Worm (Caenorhabditis elegans) whole organism, late embryonic: ENCODE results near the gene clec-246.

ENCODE experiments used
- K09A11.1 ChIP-seq: sonication (generic microtip); optimal IDR thresholded peaks from 2 replicates; lab custom pipeline; 2017; ENCODE audit warnings: antibody characterized with exemption, mild to moderate bottlenecking, missing genetic modification characterization, missing compliant biosample characterization; ENCODE audit not compliant: insufficient read depth
- ahr-1 ChIP-seq: sonication (generic microtip); optimal IDR thresholded peaks from 2 replicates; lab custom pipeline; 2016; ENCODE audit warnings: missing genetic modification characterization, missing compliant biosample characterization
- ceh-14 ChIP-seq: sonication (generic microtip); optimal IDR thresholded peaks from 2 replicates; lab custom pipeline; 2016; ENCODE audit warnings: missing genotype, missing genetic modification characterization, missing compliant biosample characterization
- ceh-19 ChIP-seq: fragments of 200-800 bp; sonication (Bioruptor generic); optimal IDR thresholded peaks from 2 replicates; lab custom pipeline; 2018; ENCODE audit warnings: mild to moderate bottlenecking, missing genetic modification characterization, missing compliant biosample characterization
- ceh-22 ChIP-seq: sonication (generic microtip); optimal IDR thresholded peaks from 2 replicates; lab custom pipeline; 2017; ENCODE audit warnings: missing biosample characterization, missing genetic modification characterization
- ceh-34 ChIP-seq: sonication (generic microtip); optimal IDR thresholded peaks from 2 replicates; lab custom pipeline; 2016; ENCODE audit warnings: mild to moderate bottlenecking, missing genetic modification characterization, missing compliant biosample characterization
- ceh-45 ChIP-seq: fragments of 200-800 bp; sonication (Bioruptor generic); IDR thresholded peaks from 2 replicates; pipeline ENCODE4 v1.3.6; 2022; ENCODE audit warnings: missing genetic modification reagents, missing genetic modification characterization, missing compliant biosample characterization
- ceh-6 ChIP-seq: fragments of 200-800 bp; sonication (Bioruptor generic); optimal IDR thresholded peaks from 2 replicates; lab custom pipeline; 2018; ENCODE audit warnings: mild to moderate bottlenecking, missing genetic modification characterization, missing compliant biosample characterization
- dve-1 ChIP-seq: sonication (generic microtip); optimal IDR thresholded peaks from 2 replicates; lab custom pipeline; 2017; ENCODE audit warnings: antibody characterized with exemption, mild to moderate bottlenecking, missing genetic modification characterization, missing compliant biosample characterization
- elt-4 ChIP-seq: sonication (generic microtip); optimal IDR thresholded peaks from 2 replicates; lab custom pipeline; 2016; ENCODE audit warnings: missing genetic modification characterization, missing compliant biosample characterization
- ets-4 ChIP-seq: sonication (generic microtip); optimal IDR thresholded peaks from 2 replicates; lab custom pipeline; 2016; ENCODE audit warnings: missing genetic modification characterization, missing compliant biosample characterization
- fax-1 ChIP-seq: sonication (generic microtip); optimal IDR thresholded peaks from 2 replicates; lab custom pipeline; 2016; ENCODE audit warnings: missing genotype, missing genetic modification characterization, missing compliant biosample characterization
- fkh-6 ChIP-seq: sonication (generic microtip); optimal IDR thresholded peaks from 2 replicates; lab custom pipeline; 2016; ENCODE audit warnings: missing genetic modification characterization, missing compliant biosample characterization
- gmeb-2 ChIP-seq: sonication (generic microtip); optimal IDR thresholded peaks from 2 replicates; lab custom pipeline; 2016; ENCODE audit warnings: missing genetic modification characterization, inconsistent platforms, missing compliant biosample characterization
- hlh-13 ChIP-seq: fragments of 200-800 bp; sonication (Bioruptor generic); optimal IDR thresholded peaks from 2 replicates; lab custom pipeline; 2018; ENCODE audit warnings: mild to moderate bottlenecking, missing genetic modification characterization, missing compliant biosample characterization
- hlh-15 ChIP-seq: sonication (generic microtip); optimal IDR thresholded peaks from 2 replicates; lab custom pipeline; 2016; ENCODE audit warnings: missing genetic modification characterization, missing compliant biosample characterization
- hlh-30 ChIP-seq: sonication (generic microtip); optimal IDR thresholded peaks from 2 replicates; lab custom pipeline; 2017; ENCODE audit warnings: antibody characterized with exemption, missing genetic modification characterization, missing compliant biosample characterization; ENCODE audit not compliant: insufficient read depth
- hlh-6 ChIP-seq: sonication (generic microtip); optimal IDR thresholded peaks from 2 replicates; lab custom pipeline; 2016; ENCODE audit warnings: missing genotype, missing genetic modification characterization, missing compliant biosample characterization
- lim-6 ChIP-seq: sonication (generic microtip); optimal IDR thresholded peaks from 2 replicates; lab custom pipeline; 2016; ENCODE audit warnings: missing genetic modification characterization, missing compliant biosample characterization
- madf-2 ChIP-seq: sonication (generic microtip); optimal IDR thresholded peaks from 2 replicates; lab custom pipeline; 2017; ENCODE audit warnings: missing genetic modification characterization, missing compliant biosample characterization
- npax-4 ChIP-seq: sonication (generic microtip); optimal IDR thresholded peaks from 2 replicates; lab custom pipeline; 2016; ENCODE audit warnings: missing genetic modification characterization, missing compliant biosample characterization
- odd-2 ChIP-seq: sonication (generic microtip); optimal IDR thresholded peaks from 2 replicates; lab custom pipeline; 2017; ENCODE audit warnings: antibody characterized with exemption, mild to moderate bottlenecking, missing genetic modification characterization, missing compliant biosample characterization
- pag-3 ChIP-seq: sonication (generic microtip); optimal IDR thresholded peaks from 2 replicates; lab custom pipeline; 2016; ENCODE audit warnings: missing compliant biosample characterization, missing genetic modification characterization, borderline replicate concordance
- sdc-2 ChIP-seq: sonication (generic microtip); optimal IDR thresholded peaks from 2 replicates; lab custom pipeline; 2016; ENCODE audit warnings: missing genotype, missing genetic modification characterization, missing compliant biosample characterization
- syd-9 ChIP-seq: sonication (generic microtip); optimal IDR thresholded peaks from 2 replicates; lab custom pipeline; 2016; ENCODE audit warnings: mild to moderate bottlenecking, missing genetic modification characterization, moderate library complexity, missing compliant biosample characterization
- tbx-7 ChIP-seq: sonication (generic microtip); optimal IDR thresholded peaks from 2 replicates; lab custom pipeline; 2016; ENCODE audit warnings: missing genotype, missing genetic modification characterization, missing compliant biosample characterization
- ttx-3 ChIP-seq: sonication (generic microtip); optimal IDR thresholded peaks from 2 replicates; lab custom pipeline; 2016; ENCODE audit warnings: missing genetic modification reagents, missing genetic modification characterization, missing compliant biosample characterization
- unc-3 ChIP-seq, 2 experiments: fragments of 200-800 bp in 1 of 2; sonication (Bioruptor generic) in 1 of 2; sonication (generic microtip) in 1 of 2; conservative IDR thresholded peaks in 1 of 2; optimal IDR thresholded peaks in 1 of 2; 2 replicates each; pipeline versions ENCODE4 v1.3.6 to Lab custom; 2016 to 2022; ENCODE audit warnings: missing compliant biosample characterization in 2 of 2, missing genetic modification characterization in 2 of 2, missing genetic modification reagents in 1 of 2
- unc-55 ChIP-seq: sonication (generic microtip); optimal IDR thresholded peaks from 2 replicates; lab custom pipeline; 2017; ENCODE audit warnings: missing biosample characterization, missing genetic modification reagents, missing genetic modification characterization
- ztf-16 ChIP-seq: sonication (generic microtip); optimal IDR thresholded peaks from 2 replicates; lab custom pipeline; 2017; ENCODE audit warnings: missing genetic modification characterization, missing compliant biosample characterization

clec-246 gene

ce11 chrV:18163434-18163833 is 25.8 kb upstream of the clec-246 start:
- no peak for TF ChIP-seq syd-9 (tag; lab: Kevin White, UChicago)
- TF ChIP-seq hlh-6 (tag; lab: Kevin White, UChicago): no peak
- no peak for TF ChIP-seq fkh-6
- TF ChIP-seq hlh-13 (GFP tag; lab: Kevin White, UChicago): no peak
- TF ChIP-seq hlh-15: no peak
- TF ChIP-seq fax-1 (tag; lab: Kevin White, UChicago): no peak

- TF ChIP-seq ets-4 (tag; lab: Kevin White, UChicago) (no peak), K09A11.1 (tag; lab: Kevin White, UChicago) (no peak), lim-6 (tag; lab: Kevin White, UChicago) (no peak), ttx-3 (tag; lab: Kevin White, UChicago) (no peak), pag-3 (tag; lab: Kevin White, UChicago) (no peak), hlh-30 (tag; lab: Kevin White, UChicago) (no peak)
Observed at ce11 chrV:18164758-18165157, 24.5 kb upstream of the clec-246 start, which contains the start of gene C14A6.5. Gene C14A6.5 (minus strand): TSS chrV:18164858.

- no peak for TF ChIP-seq ceh-34 (tag; lab: Kevin White, UChicago)
Observed at ce11 chrV:18167161-18167560, 22.1 kb upstream of the clec-246 start, which contains the start of gene C14A6.6. Gene C14A6.6 (minus strand): TSS chrV:18167261.

ce11 chrV:18168266-18168665 is 21.0 kb upstream of the clec-246 start, which contains the start of gene C14A6.7:
Gene C14A6.7 (minus strand): TSS chrV:18168366.
- TF ChIP-seq tbx-7 (tag; lab: Kevin White, UChicago) (no peak), unc-55 (GFP tag; lab: Kevin White, UChicago) (no peak), ceh-45 (GFP tag; lab: Robert Waterston, UW) (no peak), ztf-16 (tag; lab: Kevin White, UChicago) (no peak), fax-1 (tag; lab: Kevin White, UChicago) (no peak), ceh-22 (no peak), ttx-3 (tag; lab: Kevin White, UChicago) (no peak), elt-4 (no peak), lim-6 (tag; lab: Kevin White, UChicago) (no peak), npax-4 (no peak), ceh-6 (GFP tag; lab: Kevin White, UChicago) (no peak), madf-2 (no peak), sdc-2 (tag; lab: Kevin White, UChicago) (no peak), ceh-19 (GFP tag; lab: Kevin White, UChicago) (no peak)
- TF ChIP-seq, all 69 proteins: peak for 0

- no peak for TF ChIP-seq fax-1 (tag; lab: Kevin White, UChicago)
- TF ChIP-seq ztf-16 (tag; lab: Kevin White, UChicago): no peak
- TF ChIP-seq ahr-1 (tag; lab: Kevin White, UChicago): no peak
- TF ChIP-seq ceh-19 (GFP tag; lab: Kevin White, UChicago): no peak
- TF ChIP-seq dve-1 (tag; lab: Kevin White, UChicago): no peak
- TF ChIP-seq odd-2 (tag; lab: Kevin White, UChicago): no peak
- no peak for TF ChIP-seq gmeb-2 (tag; lab: Kevin White, UChicago)
- no peak for TF ChIP-seq unc-3 (GFP tag; conservative IDR thresholded peaks at IDR 0.05; lab: Robert Waterston, UW)
- TF ChIP-seq unc-3 (tag; optimal IDR thresholded peaks at IDR 0.05; lab: Kevin White, UChicago): no peak
Observed at ce11 chrV:18171568-18171967, 17.7 kb upstream of the clec-246 start, which contains the start of gene C14A6.8. Gene C14A6.8 (minus strand): TSS chrV:18171668.

- TF ChIP-seq ceh-14 (tag; lab: Kevin White, UChicago) (no peak), tbx-7 (tag; lab: Kevin White, UChicago) (no peak), hlh-13 (GFP tag; lab: Kevin White, UChicago) (no peak)
Observed at ce11 chrV:18178659-18179058, 10.6 kb upstream of the clec-246 start, which contains the start of gene C31G12.4. Gene C31G12.4 (minus strand): TSS chrV:18178759.
